Fruit fly (Drosophila melanogaster) whole organism, adult: ENCODE data around the gene mxc.
A peak's percentile ranks its signal among the peaks of the same experiment; 100 is the strongest.

Source experiments
- CG11617 ChIP-seq: fragments of 200-800 bp; sonication (Bioruptor generic); optimal IDR thresholded peaks from 2 replicates; lab custom pipeline; 2017; ENCODE audit warnings: mild to moderate bottlenecking, missing biosample characterization, missing genetic modification reagents, missing genetic modification characterization
- CG12768 ChIP-seq: fragments of 200-800 bp; sonication (Bioruptor generic); optimal IDR thresholded peaks from 2 replicates; lab custom pipeline; 2017; ENCODE audit warnings: missing biosample characterization, missing genetic modification characterization, mild to moderate bottlenecking, moderate library complexity, missing genetic modification reagents
- CG14711 ChIP-seq: fragments of 200-800 bp; sonication (Bioruptor generic); optimal IDR thresholded peaks from 2 replicates; lab custom pipeline; 2018; ENCODE audit warnings: missing biosample characterization, mild to moderate bottlenecking, missing genetic modification characterization, moderate library complexity
- CG1620 ChIP-seq: fragments of 200-800 bp; sonication (Bioruptor generic); optimal IDR thresholded peaks from 2 replicates; lab custom pipeline; 2016; ENCODE audit warnings: missing biosample characterization, missing genetic modification characterization
- CG33017 ChIP-seq: fragments of 200-800 bp; sonication (Bioruptor generic); optimal IDR thresholded peaks from 2 replicates; lab custom pipeline; 2018; ENCODE audit warnings: missing biosample characterization, mild to moderate bottlenecking, missing genetic modification characterization, moderate library complexity
- CG5204 ChIP-seq: fragments of 200-800 bp; sonication (Bioruptor generic); optimal IDR thresholded peaks from 2 replicates; lab custom pipeline; 2016; ENCODE audit warnings: missing biosample characterization, missing genetic modification characterization
- CG7045 ChIP-seq: fragments of 200-800 bp; sonication (Bioruptor generic); optimal IDR thresholded peaks from 2 replicates; lab custom pipeline; 2017; ENCODE audit warnings: missing biosample characterization, mild to moderate bottlenecking, missing genetic modification characterization
- CG7101 ChIP-seq: fragments of 200-800 bp; sonication (Bioruptor generic); optimal IDR thresholded peaks from 2 replicates; lab custom pipeline; 2018; ENCODE audit warnings: missing biosample characterization, mild to moderate bottlenecking, missing genetic modification characterization, moderate library complexity
- Clk ChIP-seq: fragments of 200-800 bp; sonication (Bioruptor generic); optimal IDR thresholded peaks from 2 replicates; lab custom pipeline; 2017; ENCODE audit warnings: missing biosample characterization, missing genetic modification characterization
- Crg-1 ChIP-seq: fragments of 200-800 bp; sonication (Bioruptor generic); optimal IDR thresholded peaks from 2 replicates; lab custom pipeline; 2016; ENCODE audit warnings: missing biosample characterization, missing genetic modification characterization
- Hr96 ChIP-seq: fragments of 200-800 bp; sonication (Bioruptor generic); optimal IDR thresholded peaks from 2 replicates; lab custom pipeline; 2016; ENCODE audit warnings: missing biosample characterization, missing genetic modification characterization
- Mnt ChIP-seq: fragments of 200-800 bp; sonication (Bioruptor generic); optimal IDR thresholded peaks from 2 replicates; lab custom pipeline; 2016; ENCODE audit warnings: missing biosample characterization, mild to moderate bottlenecking, missing genetic modification characterization
- bab1 ChIP-seq: fragments of 200-800 bp; sonication (Bioruptor generic); optimal IDR thresholded peaks from 3 replicates; lab custom pipeline; 2019; ENCODE audit warnings: missing biosample characterization, mild to moderate bottlenecking, missing genetic modification characterization, moderate library complexity
- cic ChIP-seq: fragments of 200-800 bp; sonication (Bioruptor generic); optimal IDR thresholded peaks from 2 replicates; lab custom pipeline; 2017; ENCODE audit warnings: missing biosample characterization, mild to moderate bottlenecking, missing genetic modification characterization, moderate library complexity
- cnc ChIP-seq, 2 experiments: fragments of >200 bp; optimal IDR thresholded peaks; 2 replicates each; lab custom pipeline; 2017
- kay ChIP-seq: fragments of 200-800 bp; sonication (Bioruptor generic); peaks from one replicate; lab custom pipeline; 2016; ENCODE audit warnings: missing biosample characterization, missing genetic modification characterization, borderline replicate concordance
- ovo ChIP-seq: fragments of 200-800 bp; sonication (Bioruptor generic); optimal IDR thresholded peaks from 2 replicates; lab custom pipeline; 2016; ENCODE audit warnings: missing biosample characterization, missing genetic modification characterization
- pad ChIP-seq: fragments of 200-800 bp; sonication (Bioruptor generic); optimal IDR thresholded peaks from 3 replicates; lab custom pipeline; 2017; ENCODE audit warnings: missing biosample characterization, missing genetic modification characterization, mild to moderate bottlenecking, moderate library complexity, missing genetic modification reagents
- tj ChIP-seq: fragments of 200-800 bp; sonication (Bioruptor generic); optimal IDR thresholded peaks from 3 replicates; lab custom pipeline; 2017; ENCODE audit warnings: missing biosample characterization, mild to moderate bottlenecking, missing genetic modification characterization, moderate library complexity
- toe ChIP-seq: fragments of 200-800 bp; sonication (Bioruptor generic); optimal IDR thresholded peaks from 2 replicates; lab custom pipeline; 2016; ENCODE audit warnings: missing biosample characterization, missing genetic modification characterization

The mxc gene

dm6 chrX:9232199-9232598, 11.1 kb downstream of the mxc start, which contains the start of gene CG12121:
CG12121 (minus strand) TSS chrX:9232378.
- peak; percentile 31 for TF ChIP-seq CG14711 (tag; lab: Kevin White, UChicago)
- TF ChIP-seq bab1 (GFP tag; lab: Kevin White, UChicago): peak; percentile 65
- TF ChIP-seq cnc (optimal IDR thresholded peaks at IDR 0.05; lab: Kevin White, UChicago): no peak

dm6 chrX:9226837-9227236, 16.4 kb downstream of the mxc start, which contains the start of gene Gr8a:
Gr8a (plus strand) TSS chrX:9227137.
- TF ChIP-seq kay (GFP tag; lab: Kevin White, UChicago): no peak
- TF ChIP-seq CG12768 (GFP tag; lab: Kevin White, UChicago): no peak
- no peak for TF ChIP-seq CG11617 (GFP tag; lab: Kevin White, UChicago)
- TF ChIP-seq CG7045 (GFP tag; lab: Kevin White, UChicago): no peak
- TF ChIP-seq pad (GFP tag; lab: Kevin White, UChicago): no peak
- no peak for TF ChIP-seq Hr96 (GFP tag; lab: Kevin White, UChicago)
- TF ChIP-seq CG7101 (tag; lab: Kevin White, UChicago): no peak
- TF ChIP-seq cic (GFP tag; lab: Kevin White, UChicago): no peak
- TF ChIP-seq Clk (GFP tag; lab: Kevin White, UChicago): no peak
- TF ChIP-seq CG5204 (GFP tag; lab: Kevin White, UChicago): no peak

dm6 chrX:9225137-9225536, 18.1 kb downstream of the mxc start, which contains the start of gene CG15370:
CG15370 (plus strand) TSS chrX:9225437.
- TF ChIP-seq cic (GFP tag; lab: Kevin White, UChicago) (no peak), CG5204 (GFP tag; lab: Kevin White, UChicago) (no peak), CG12768 (GFP tag; lab: Kevin White, UChicago) (no peak), CG1620 (no peak), CG11617 (GFP tag; lab: Kevin White, UChicago) (no peak)

- TF ChIP-seq cic (GFP tag; lab: Kevin White, UChicago) (no peak), CG7101 (tag; lab: Kevin White, UChicago) (no peak), tj (GFP tag; lab: Kevin White, UChicago) (no peak), CG33017 (tag; lab: Kevin White, UChicago) (no peak), ovo (GFP tag; lab: Kevin White, UChicago) (peak; percentile 30)
These were observed 18.8 kb downstream of the mxc start for dm6 chrX:9224423-9224822.

- TF ChIP-seq Clk (GFP tag; lab: Kevin White, UChicago): no peak
- TF ChIP-seq cic (GFP tag; lab: Kevin White, UChicago): no peak
- peak; percentile 17 for TF ChIP-seq CG5204 (GFP tag; lab: Kevin White, UChicago)
These were observed 20.1 kb downstream of the mxc start, which contains the start of gene t for dm6 chrX:9223182-9223581. t (minus strand) TSS chrX:9223257.

dm6 chrX:9220434-9220833, 22.8 kb downstream of the mxc start:
- TF ChIP-seq CG33017 (tag; lab: Kevin White, UChicago): peak; percentile 9
- no peak for TF ChIP-seq ovo (GFP tag; lab: Kevin White, UChicago)
- TF ChIP-seq bab1 (GFP tag; lab: Kevin White, UChicago): peak; percentile 26
- no peak for TF ChIP-seq tj (GFP tag; lab: Kevin White, UChicago)
- no peak for TF ChIP-seq Crg-1

dm6 chrX:9216572-9216971, 26.7 kb downstream of the mxc start, which contains the start of gene CG15369:
CG15369 (plus strand) TSS chrX:9216872.
- TF ChIP-seq Clk (GFP tag; lab: Kevin White, UChicago) (no peak), CG14711 (tag; lab: Kevin White, UChicago) (no peak), CG7045 (GFP tag; lab: Kevin White, UChicago) (no peak), Mnt (no peak), tj (GFP tag; lab: Kevin White, UChicago) (no peak), ovo (GFP tag; lab: Kevin White, UChicago) (no peak)

dm6 chrX:9215485-9215884, 27.8 kb downstream of the mxc start, which contains the start of gene CG15368:
CG15368 (plus strand) TSS chrX:9215785.
- TF ChIP-seq toe (GFP tag; lab: Kevin White, UChicago): no peak

- no peak for TF ChIP-seq CG14711 (tag; lab: Kevin White, UChicago)
- no peak for TF ChIP-seq CG11617 (GFP tag; lab: Kevin White, UChicago)
- no peak for TF ChIP-seq CG12768 (GFP tag; lab: Kevin White, UChicago)
- no peak for TF ChIP-seq ovo (GFP tag; lab: Kevin White, UChicago)
- no peak for TF ChIP-seq Hr96 (GFP tag; lab: Kevin White, UChicago)
- no peak for TF ChIP-seq cic (GFP tag; lab: Kevin White, UChicago)
- no peak for TF ChIP-seq CG1620
- TF ChIP-seq bab1 (GFP tag; lab: Kevin White, UChicago): no peak
- TF ChIP-seq kay (GFP tag; lab: Kevin White, UChicago): no peak
- no peak for TF ChIP-seq pad (GFP tag; lab: Kevin White, UChicago)
- no peak for TF ChIP-seq cnc (optimal IDR thresholded peaks at IDR 0.05; lab: Kevin White, UChicago)
- TF ChIP-seq CG33017 (tag; lab: Kevin White, UChicago): no peak
These were observed 28.7 kb downstream of the mxc start, which contains the start of gene Obp8a for dm6 chrX:9214576-9214975. Obp8a (plus strand) TSS chrX:9214876.
